Fruit fly (Drosophila melanogaster) whole organism, embryonic: ENCODE measurements around the gene CG31807.
A peak's percentile ranks its signal among the peaks of the same experiment; 100 is the strongest.

Experiments used
- Ada2b ChIP-seq: fragments of 200-800 bp; sonication (Bioruptor generic); IDR thresholded peaks from 2 replicates; pipeline ENCODE4 v1.3.6; 2022; ENCODE audit warnings: missing biosample characterization, missing genetic modification characterization
- Adf1 ChIP-seq: fragments of 200-800 bp; sonication (Bioruptor generic); IDR thresholded peaks from 2 replicates; pipeline ENCODE4 v1.3.6; 2022; ENCODE audit warnings: missing biosample characterization, missing genetic modification characterization
- Atf-2 ChIP-seq: fragments of 200-800 bp; sonication (Bioruptor generic); optimal IDR thresholded peaks from 2 replicates; lab custom pipeline; 2016; ENCODE audit warnings: missing biosample characterization, missing genetic modification characterization
- Blimp-1 ChIP-seq: fragments of 200-800 bp; sonication (Bioruptor generic); optimal IDR thresholded peaks from 3 replicates; lab custom pipeline; 2018; ENCODE audit warnings: missing biosample characterization, missing genetic modification characterization, mild to moderate bottlenecking, moderate library complexity, missing genetic modification reagents
- C15 ChIP-seq: fragments of 200-800 bp; sonication (Bioruptor generic); IDR thresholded peaks from 3 replicates; pipeline ENCODE4 v1.3.6; 2022; ENCODE audit warnings: missing biosample characterization, missing genetic modification characterization
- CG10274 ChIP-seq: fragments of 200-800 bp; sonication (Bioruptor generic); optimal IDR thresholded peaks from 3 replicates; lab custom pipeline; 2017; ENCODE audit warnings: missing biosample characterization, mild to moderate bottlenecking, missing genetic modification characterization
- CG12219 ChIP-seq: fragments of 200-800 bp; sonication (Bioruptor generic); optimal IDR thresholded peaks from 3 replicates; lab custom pipeline; 2018; ENCODE audit warnings: missing biosample characterization, mild to moderate bottlenecking, missing genetic modification characterization
- CG14441 ChIP-seq: fragments of 200-800 bp; sonication (Bioruptor generic); IDR thresholded peaks from 2 replicates; pipeline ENCODE4 v1.3.6; 2022; ENCODE audit warnings: missing biosample characterization, missing genetic modification characterization
- CG16863 ChIP-seq: fragments of 200-800 bp; sonication (Bioruptor generic); optimal IDR thresholded peaks from 3 replicates; lab custom pipeline; 2016; ENCODE audit warnings: missing biosample characterization, missing genetic modification characterization
- CG17361 ChIP-seq: fragments of 200-800 bp; sonication (Bioruptor generic); IDR thresholded peaks from 3 replicates; pipeline ENCODE4 v1.3.6; 2022; ENCODE audit warnings: missing biosample characterization, missing genetic modification characterization
- CG18476 ChIP-seq: fragments of 200-800 bp; sonication (Bioruptor generic); optimal IDR thresholded peaks from 2 replicates; lab custom pipeline; 2016; ENCODE audit warnings: missing biosample characterization, mild to moderate bottlenecking, missing genetic modification characterization
- CG2678 ChIP-seq: fragments of 200-800 bp; sonication (Bioruptor generic); optimal IDR thresholded peaks from 3 replicates; lab custom pipeline; 2019; ENCODE audit warnings: missing biosample characterization, mild to moderate bottlenecking, missing genetic modification characterization, moderate library complexity
- CG2889 ChIP-seq: fragments of 200-800 bp; sonication (Bioruptor generic); IDR thresholded peaks from 3 replicates; pipeline ENCODE4 v1.3.6; 2022; ENCODE audit warnings: missing biosample characterization, missing genetic modification characterization
- CG3281 ChIP-seq: fragments of 200-800 bp; sonication (Bioruptor generic); optimal IDR thresholded peaks from 3 replicates; lab custom pipeline; 2017; ENCODE audit warnings: missing biosample characterization, mild to moderate bottlenecking, missing genetic modification characterization
- CG6272 ChIP-seq: fragments of 200-800 bp; sonication (Bioruptor generic); IDR thresholded peaks from 2 replicates; pipeline ENCODE4 v1.3.6; 2022; ENCODE audit warnings: missing biosample characterization, missing genetic modification characterization
- CG7839 ChIP-seq: fragments of 200-800 bp; sonication (Bioruptor generic); optimal IDR thresholded peaks from 3 replicates; lab custom pipeline; 2018; ENCODE audit warnings: missing biosample characterization, mild to moderate bottlenecking, missing genetic modification characterization, moderate library complexity
- CG7963 ChIP-seq: fragments of 200-800 bp; sonication (Bioruptor generic); IDR thresholded peaks from 3 replicates; pipeline ENCODE4 v1.3.6; 2022; ENCODE audit warnings: missing biosample characterization, missing genetic modification characterization; ENCODE audit not compliant: partially characterized antibody
- CHES-1-like ChIP-seq: fragments of 200-800 bp; sonication (Bioruptor generic); optimal IDR thresholded peaks from 2 replicates; lab custom pipeline; 2016; ENCODE audit warnings: missing biosample characterization, missing genetic modification characterization
- Dad ChIP-seq: fragments of 200-800 bp; sonication (Bioruptor generic); optimal IDR thresholded peaks from 3 replicates; lab custom pipeline; 2016; ENCODE audit warnings: missing biosample characterization, missing genetic modification characterization
- Dref ChIP-seq: fragments of 200-800 bp; sonication (Bioruptor generic); IDR thresholded peaks from 2 replicates; pipeline ENCODE4 v1.3.6; 2022; ENCODE audit warnings: missing biosample characterization, missing genetic modification characterization
- E2f2 ChIP-seq: fragments of 200-800 bp; sonication (Bioruptor generic); IDR thresholded peaks from 2 replicates; pipeline ENCODE4 v1.3.6; 2022; ENCODE audit warnings: missing biosample characterization, missing genetic modification characterization
- GATAe ChIP-seq: fragments of 200-800 bp; sonication (Bioruptor generic); conservative IDR thresholded peaks from 2 replicates; pipeline ENCODE4 v1.3.6; 2022; ENCODE audit warnings: missing biosample characterization, missing genetic modification characterization
- Gug ChIP-seq: fragments of 200-800 bp; sonication (Bioruptor generic); IDR thresholded peaks from 4 replicates; pipeline ENCODE4 v1.3.6; 2022; ENCODE audit warnings: missing biosample characterization, missing genetic modification characterization
- HLH3B ChIP-seq: fragments of 200-800 bp; sonication (Bioruptor generic); IDR thresholded peaks from 2 replicates; pipeline ENCODE4 v1.3.6; 2022; ENCODE audit warnings: missing biosample characterization, missing genetic modification characterization
- MBD-R2 ChIP-seq: fragments of 200-800 bp; sonication (Bioruptor generic); IDR thresholded peaks from 2 replicates; pipeline ENCODE4 v1.3.6; 2022; ENCODE audit warnings: missing biosample characterization, missing genetic modification characterization
- MESR4 ChIP-seq: fragments of 200-800 bp; sonication (Bioruptor generic); optimal IDR thresholded peaks from 2 replicates; lab custom pipeline; 2018; ENCODE audit warnings: missing biosample characterization, mild to moderate bottlenecking, missing genetic modification characterization, moderate library complexity
- NC2β ChIP-seq: fragments of 200-800 bp; sonication (Bioruptor generic); optimal IDR thresholded peaks from 2 replicates; lab custom pipeline; 2016; ENCODE audit warnings: missing biosample characterization, missing genetic modification characterization
- Nf-YA ChIP-seq: fragments of 200-800 bp; sonication (Bioruptor generic); IDR thresholded peaks from 2 replicates; pipeline ENCODE4 v1.3.6; 2022; ENCODE audit warnings: missing biosample characterization, missing genetic modification characterization
- Oli ChIP-seq: fragments of 200-800 bp; sonication (Bioruptor generic); optimal IDR thresholded peaks from 2 replicates; lab custom pipeline; 2018; ENCODE audit warnings: missing biosample characterization, mild to moderate bottlenecking, missing genetic modification characterization, moderate library complexity
- Sox100B ChIP-seq: fragments of 200-800 bp; sonication (Bioruptor generic); optimal IDR thresholded peaks from 3 replicates; lab custom pipeline; 2018; ENCODE audit warnings: missing biosample characterization, mild to moderate bottlenecking, missing genetic modification characterization
- ac ChIP-seq: fragments of 200-800 bp; sonication (Bioruptor generic); optimal IDR thresholded peaks from 3 replicates; lab custom pipeline; 2017; ENCODE audit warnings: missing biosample characterization, mild to moderate bottlenecking, missing genetic modification characterization
- ap ChIP-seq: fragments of 200-800 bp; sonication (Bioruptor generic); IDR thresholded peaks from 2 replicates; pipeline ENCODE4 v1.3.6; 2022; ENCODE audit warnings: missing biosample characterization, missing genetic modification characterization
- ato ChIP-seq: fragments of 200-800 bp; sonication (Bioruptor generic); IDR thresholded peaks from 2 replicates; pipeline ENCODE4 v1.3.6; 2022; ENCODE audit warnings: missing biosample characterization, missing genetic modification characterization; ENCODE audit not compliant: partially characterized antibody
- dimm ChIP-seq: fragments of 200-800 bp; sonication (Bioruptor generic); IDR thresholded peaks from 2 replicates; pipeline ENCODE4 v1.3.6; 2022; ENCODE audit warnings: missing biosample characterization, missing genetic modification characterization
- dmrt99B ChIP-seq: fragments of 200-800 bp; sonication (Bioruptor generic); optimal IDR thresholded peaks from 2 replicates; lab custom pipeline; 2018; ENCODE audit warnings: missing biosample characterization, mild to moderate bottlenecking, missing genetic modification characterization, moderate library complexity
- ewg ChIP-seq: fragments of 200-800 bp; sonication (Bioruptor generic); optimal IDR thresholded peaks from 3 replicates; lab custom pipeline; 2017; ENCODE audit warnings: mild to moderate bottlenecking, missing biosample characterization, missing genetic modification reagents, missing genetic modification characterization
- gem ChIP-seq: fragments of 200-800 bp; sonication (Bioruptor generic); optimal IDR thresholded peaks from 2 replicates; lab custom pipeline; 2019; ENCODE audit warnings: missing biosample characterization, mild to moderate bottlenecking, missing genetic modification characterization, moderate library complexity
- gsb ChIP-seq: fragments of 200-800 bp; sonication (Bioruptor generic); IDR thresholded peaks from 2 replicates; pipeline ENCODE4 v1.3.6; 2022; ENCODE audit warnings: missing biosample characterization, missing genetic modification characterization
- ind ChIP-seq: fragments of 200-800 bp; sonication (Bioruptor generic); optimal IDR thresholded peaks from 3 replicates; lab custom pipeline; 2016; ENCODE audit warnings: missing biosample characterization, missing genetic modification characterization
- odd ChIP-seq: fragments of 200-800 bp; sonication (Bioruptor generic); optimal IDR thresholded peaks from 2 replicates; lab custom pipeline; 2017; ENCODE audit warnings: missing biosample characterization, mild to moderate bottlenecking, missing genetic modification characterization
- onecut ChIP-seq: fragments of 200-800 bp; sonication (Bioruptor generic); IDR thresholded peaks from 2 replicates; pipeline ENCODE4 v1.3.6; 2022; ENCODE audit warnings: missing biosample characterization, missing genetic modification characterization
- pan ChIP-seq, 4 experiments: fragments of >200 bp in 3 of 4; fragments of 200-800 bp in 1 of 4; sonication (Bioruptor generic) in 1 of 4; optimal IDR thresholded peaks in 3 of 4; IDR thresholded peaks in 1 of 4; 2 replicates each; pipeline versions ENCODE4 v1.3.6 to Lab custom; 2017 to 2022; ENCODE audit warnings: missing biosample characterization in 2 of 4, missing genetic modification characterization in 2 of 4, mixed read lengths in 1 of 4
- pzg ChIP-seq: fragments of 200-800 bp; sonication (Bioruptor generic); optimal IDR thresholded peaks from 3 replicates; lab custom pipeline; 2018; ENCODE audit warnings: missing biosample characterization, mild to moderate bottlenecking, missing genetic modification characterization, moderate library complexity
- ranshi ChIP-seq: fragments of 200-800 bp; sonication (Bioruptor generic); IDR thresholded peaks from 2 replicates; pipeline ENCODE4 v1.3.6; 2022; ENCODE audit warnings: missing biosample characterization, missing genetic modification characterization
- schlank ChIP-seq: fragments of 200-800 bp; sonication (Bioruptor generic); optimal IDR thresholded peaks from 2 replicates; lab custom pipeline; 2018; ENCODE audit warnings: missing biosample characterization, mild to moderate bottlenecking, missing genetic modification characterization
- sim ChIP-seq: fragments of 200-800 bp; sonication (Bioruptor generic); IDR thresholded peaks from 2 replicates; pipeline ENCODE4 v1.3.6; 2022; ENCODE audit warnings: missing biosample characterization, missing genetic modification characterization
- sisA ChIP-seq: fragments of 200-800 bp; sonication (Bioruptor generic); IDR thresholded peaks from 2 replicates; pipeline ENCODE4 v1.3.6; 2022; ENCODE audit warnings: missing biosample characterization, missing genetic modification characterization
- toy ChIP-seq: fragments of 200-800 bp; sonication (Bioruptor generic); IDR thresholded peaks from 2 replicates; pipeline ENCODE4 v1.3.6; 2022; ENCODE audit warnings: missing biosample characterization, missing genetic modification characterization

The CG31807 gene

DNA sequence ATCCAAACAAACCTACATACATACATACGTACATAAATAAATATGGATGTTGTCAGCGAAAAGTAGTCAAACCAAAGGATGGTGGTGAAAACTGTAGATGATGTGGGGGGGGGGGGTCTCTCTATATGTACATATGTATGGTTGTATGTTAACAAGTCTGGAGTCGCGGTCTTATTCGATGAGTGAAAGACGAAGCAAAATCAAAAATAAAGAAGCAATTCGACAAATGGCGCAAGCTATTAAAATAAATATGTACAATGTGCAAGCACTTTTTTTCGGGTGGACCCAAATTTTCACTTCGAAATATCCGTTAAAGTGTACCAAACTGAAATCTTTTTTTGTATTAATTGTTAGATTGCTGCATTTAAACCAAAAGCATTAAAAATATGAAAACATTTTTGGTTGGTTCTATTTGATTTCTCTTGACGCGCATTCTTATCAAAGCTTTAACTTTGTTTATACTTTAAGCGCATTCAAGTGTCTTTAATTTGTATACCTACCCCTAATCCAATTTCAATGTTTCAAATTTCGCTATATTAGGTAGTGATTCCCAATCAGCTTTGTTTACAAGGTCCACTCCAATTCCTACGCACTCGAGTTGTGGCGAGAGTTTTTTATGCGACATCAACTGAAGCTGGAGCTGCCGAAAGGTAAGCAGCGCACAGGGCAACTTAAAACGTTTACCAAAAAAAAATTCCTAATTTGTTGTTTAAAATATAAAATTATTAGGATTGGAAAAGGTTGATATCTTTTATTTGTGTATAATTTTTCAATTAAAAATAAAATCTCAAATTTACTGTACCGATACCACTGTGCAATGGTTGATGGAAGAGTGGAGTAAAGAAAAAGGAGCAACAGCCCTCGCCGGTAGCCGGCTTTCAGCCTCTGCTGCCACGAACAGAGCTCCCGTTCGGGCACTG is at the start of gene CG31807 (continued):
- TF ChIP-seq CG7963 (GFP tag; lab: Robert Waterston, UW) (no peak), CG10274 (GFP tag; lab: Kevin White, UChicago) (peak; percentile 5), Sox100B (peak; percentile 70), NC2β (GFP tag; lab: Kevin White, UChicago) (peak; percentile 50), ewg (GFP tag; lab: Kevin White, UChicago) (peak; percentile 45), dimm (GFP tag; lab: Robert Waterston, UW) (no peak; the same call in 1 of the 2 replicates), MBD-R2 (GFP tag; lab: Robert Waterston, UW) (no peak), CG14441 (peak; percentile 21), CG2889 (GFP tag; lab: Robert Waterston, UW) (no peak), CG12219 (peak; percentile 74), Oli (peak; percentile 87), CHES-1-like (GFP tag; lab: Kevin White, UChicago) (peak; percentile 42), toy (GFP tag; lab: Robert Waterston, UW) (no peak), ap (peak; percentile 20; the same call in 1 of the 2 replicates), CG6272 (peak; percentile 58), Nf-YA (GFP tag; lab: Robert Waterston, UW) (peak; percentile 30; the same call in 1 of the 2 replicates), GATAe (GFP tag; lab: Robert Waterston, UW) (no peak), MESR4 (no peak), CG17361 (GFP tag; lab: Robert Waterston, UW) (peak; percentile 86), sim (GFP tag; lab: Robert Waterston, UW) (0 out of 2 replicates have a peak, but pooled peaks have one; percentile 42), CG3281 (peak; percentile 80), Dref (GFP tag; lab: Robert Waterston, UW) (no peak), CG7839 (tag; lab: Kevin White, UChicago) (peak; percentile 80), CG2678 (tag; lab: Kevin White, UChicago) (peak; percentile 84), ato (no peak), Blimp-1 (GFP tag; lab: Kevin White, UChicago) (peak; percentile 72), E2f2 (GFP tag; lab: Robert Waterston, UW) (peak; percentile 56), pan (optimal IDR thresholded peaks at IDR 0.05; lab: Kevin White, UChicago) (no peak), pan (GFP tag; optimal IDR thresholded peaks at IDR 0.05 in 1 of 2, IDR thresholded peaks at IDR 0.05 in 1 of 2) (peak in 1 of 2 experiments; percentile 44), sisA (GFP tag; lab: Robert Waterston, UW) (peak; percentile 41), CG16863 (GFP tag; lab: Kevin White, UChicago) (peak; percentile 58), schlank (peak; percentile 40), Gug (GFP tag; lab: Robert Waterston, UW) (peak; percentile 17; the same call in 1 of the 4 replicates), gem (tag; lab: Kevin White, UChicago) (peak; percentile 90), onecut (peak; percentile 43), C15 (GFP tag; lab: Robert Waterston, UW) (no peak), pzg (no peak), Dad (GFP tag; lab: Kevin White, UChicago) (peak; percentile 19), HLH3B (GFP tag; lab: Robert Waterston, UW) (peak; percentile 41; the same call in 1 of the 2 replicates), ranshi (GFP tag; lab: Robert Waterston, UW) (0 out of 2 replicates have a peak, but pooled peaks have one; percentile 9), CG18476 (peak; percentile 26), odd (GFP tag; lab: Kevin White, UChicago) (peak; percentile 76), Ada2b (GFP tag; lab: Robert Waterston, UW) (peak; percentile 29), ac (GFP tag; lab: Kevin White, UChicago) (peak; percentile 36), ind (GFP tag; lab: Kevin White, UChicago) (peak; percentile 65), Adf1 (GFP tag; lab: Robert Waterston, UW) (peak; percentile 33; the same call in 1 of the 2 replicates), gsb (GFP tag; lab: Robert Waterston, UW) (no peak), Atf-2 (GFP tag; lab: Kevin White, UChicago) (peak; percentile 72), dmrt99B (tag; lab: Kevin White, UChicago) (peak; percentile 64)
